Worm (Caenorhabditis elegans): ENCODE measurements around the gene srh-89.
"Not testable (repeated sequence)": the region's sequence is repeated elsewhere in the genome, so short reads cannot be mapped to it uniquely, and the experiment has no call there.

srh-89 gene

ce11 chrV:7460898-7461297 lies 3.7 kb downstream of the srh-89 start, which contains the start of gene srh-92:
TSS of gene srh-92 (minus strand) at chrV:7460998.
- no peak for TF ChIP-seq unc-62 (GFP tag; optimal IDR thresholded peaks at IDR 0.05)

- TF ChIP-seq unc-62 (GFP tag; optimal IDR thresholded peaks at IDR 0.05): no peak
Measured at ce11 chrV:7455008-7455407, 9.6 kb downstream of the srh-89 start, which contains the start of gene F25E5.2. TSS of gene F25E5.2 (plus strand) at chrV:7455308.

- no peak for TF ChIP-seq unc-62 (GFP tag; optimal IDR thresholded peaks at IDR 0.05)
Measured at ce11 chrV:7454236-7454635, 10.4 kb downstream of the srh-89 start, which contains the start of gene try-8. TSS of gene try-8 (minus strand) at chrV:7454336.

ce11 chrV:7451421-7451820 lies 13.2 kb downstream of the srh-89 start, which contains the start of gene try-11:
TSS of gene try-11 (plus strand) at chrV:7451721.
- no peak for TF ChIP-seq unc-62 (GFP tag; optimal IDR thresholded peaks at IDR 0.05)

- TF ChIP-seq unc-62 (GFP tag; optimal IDR thresholded peaks at IDR 0.05): no peak
Measured at ce11 chrV:7449303-7449827, 15.2 kb downstream of the srh-89 start, which contains the start of gene try-12. TSS of gene try-12 (plus strand) at chrV:7449353.

- no peak for TF ChIP-seq unc-62 (GFP tag; optimal IDR thresholded peaks at IDR 0.05)
Measured at ce11 chrV:7446965-7447364, 17.6 kb downstream of the srh-89 start, which contains the start of gene F25E5.5. TSS of gene F25E5.5 (plus strand) at chrV:7447265.

- TF ChIP-seq unc-62 (GFP tag; optimal IDR thresholded peaks at IDR 0.05): not testable (repeated sequence)
Measured at ce11 chrV:7444331-7444730, 20.3 kb downstream of the srh-89 start, which contains the start of gene nhr-141. TSS of gene nhr-141 (plus strand) at chrV:7444661.

- TF ChIP-seq unc-62 (GFP tag; optimal IDR thresholded peaks at IDR 0.05): no peak
Measured at ce11 chrV:7439807-7440206, 24.8 kb downstream of the srh-89 start, which contains the start of gene try-13. TSS of gene try-13 (plus strand) at chrV:7440107.

- no peak for TF ChIP-seq unc-62 (GFP tag; optimal IDR thresholded peaks at IDR 0.05)
Measured at ce11 chrV:7437985-7438384, 26.6 kb downstream of the srh-89 start, which contains the start of gene F25E5.16. TSS of gene F25E5.16 (plus strand) at chrV:7438285.

- TF ChIP-seq unc-62 (GFP tag; optimal IDR thresholded peaks at IDR 0.05): no peak
Measured at ce11 chrV:7437538-7437937, 27.1 kb downstream of the srh-89 start, which contains the start of gene F25E5.9. TSS of gene F25E5.9 (minus strand) at chrV:7437919.

- TF ChIP-seq unc-62 (GFP tag; optimal IDR thresholded peaks at IDR 0.05): no peak
Measured at ce11 chrV:7436911-7437310, 27.7 kb downstream of the srh-89 start.

ce11 chrV:7436509-7436908 lies 28.1 kb downstream of the srh-89 start:
- no peak for TF ChIP-seq unc-62 (GFP tag; optimal IDR thresholded peaks at IDR 0.05)

ce11 chrV:7435376-7436204 lies 29.0 kb downstream of the srh-89 start, which contains the start of the genes ddo-2 and F25E5.8:
TSS of gene ddo-2 (minus strand) at chrV:7435705.
TSS of gene F25E5.8 (plus strand) at chrV:7435930.
- no peak for TF ChIP-seq unc-62 (GFP tag; optimal IDR thresholded peaks at IDR 0.05)

- no peak for TF ChIP-seq unc-62 (GFP tag; optimal IDR thresholded peaks at IDR 0.05)
Measured at ce11 chrV:7434805-7435363, 29.7 kb downstream of the srh-89 start.

ce11 chrV:7432441-7433146 lies 32.0 kb downstream of the srh-89 start:
- no peak for TF ChIP-seq unc-62 (GFP tag; optimal IDR thresholded peaks at IDR 0.05)

All from whole organism, dauer.